Worm (Caenorhabditis elegans) whole organism, young adult: ENCODE results near the gene emre-1.

ENCODE experiments used
- attf-5 ChIP-seq: fragments of 200-800 bp; sonication (Bioruptor generic); optimal IDR thresholded peaks from 2 replicates; lab custom pipeline; 2018; ENCODE audit warnings: mild to moderate bottlenecking, missing genetic modification characterization, missing compliant biosample characterization
- ceh-27 ChIP-seq: fragments of 200-800 bp; sonication (Bioruptor generic); optimal IDR thresholded peaks from 2 replicates; lab custom pipeline; 2018; ENCODE audit warnings: mild to moderate bottlenecking, missing genetic modification characterization, moderate library complexity, missing compliant biosample characterization
- dox-1 ChIP-seq: fragments of 200-800 bp; sonication (Bioruptor generic); IDR thresholded peaks from 2 replicates; pipeline ENCODE4 v1.3.6; 2022; ENCODE audit warnings: missing genetic modification reagents, missing genetic modification characterization, missing compliant biosample characterization
- efl-1 ChIP-seq: fragments of 150-350 bp; optimal IDR thresholded peaks from 2 replicates; lab custom pipeline; 2014; ENCODE audit warnings: missing biosample characterization, missing genetic modification reagents, missing genetic modification characterization
- madf-8 ChIP-seq: fragments of 200-800 bp; sonication (Bioruptor generic); conservative IDR thresholded peaks from 2 replicates; pipeline ENCODE4 v1.3.6; 2022; ENCODE audit warnings: missing genetic modification reagents, missing genetic modification characterization, missing compliant biosample characterization
- rcor-1 ChIP-seq: fragments of 200-800 bp; sonication (Bioruptor generic); IDR thresholded peaks from 2 replicates; pipeline ENCODE4 v1.3.6; 2022; ENCODE audit warnings: missing genetic modification reagents, missing genetic modification characterization, missing compliant biosample characterization
- rec-8 ChIP-seq, 2 experiments: sonication (generic microtip); optimal IDR thresholded peaks; 2 replicates each; lab custom pipeline; 2016; ENCODE audit warnings: mild to moderate bottlenecking in 2 of 2, missing genetic modification characterization in 2 of 2, missing genetic modification reagents in 2 of 2, missing genotype in 2 of 2, missing biosample characterization in 1 of 2, missing compliant biosample characterization in 1 of 2, moderate library complexity in 1 of 2
- tbx-9 ChIP-seq: sonication (generic microtip); optimal IDR thresholded peaks from 2 replicates; lab custom pipeline; 2016; ENCODE audit warnings: borderline replicate concordance, missing genetic modification characterization, inconsistent platforms, missing compliant biosample characterization
- unc-62 ChIP-seq: fragments of 150-350 bp; optimal IDR thresholded peaks from 2 replicates; lab custom pipeline; 2014; ENCODE audit warnings: missing biosample characterization, missing genetic modification reagents, missing genetic modification characterization

DNA sequence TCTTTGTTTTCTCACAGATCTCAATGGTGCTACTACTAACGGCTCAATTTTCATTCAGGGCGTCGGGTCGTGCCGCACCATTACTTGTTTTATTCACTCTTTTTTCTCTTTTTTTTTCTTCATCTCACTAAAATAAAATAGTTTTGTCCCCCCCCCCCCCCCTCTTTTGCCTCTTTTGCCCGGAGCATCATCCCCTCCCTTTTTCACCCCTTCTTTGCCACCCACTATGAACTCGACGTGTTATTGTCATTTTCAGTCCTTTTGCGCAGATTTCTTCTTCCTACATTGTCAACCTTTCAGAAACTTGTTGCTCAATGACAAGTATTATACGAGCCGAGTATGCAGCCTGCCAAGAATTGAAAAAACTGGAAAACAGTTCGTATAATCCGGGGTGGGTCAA is 46.5 kb downstream of the emre-1 start, which contains the start of gene seb-3:
- TF ChIP-seq ceh-27 (no peak), rcor-1 (GFP tag; lab: Robert Waterston, UW) (no peak), madf-8 (no peak), tbx-9 (tag; lab: Kevin White, UChicago) (no peak), rec-8 (tag; optimal IDR thresholded peaks at IDR 0.05; lab: Kevin White, UChicago) (no peak), efl-1 (no peak), attf-5 (no peak), unc-62 (GFP tag; lab: Kevin White, UChicago) (no peak), dox-1 (GFP tag; lab: Robert Waterston, UW) (no peak)
